Worm (Caenorhabditis elegans) whole organism, mixed stage, embryonic: ENCODE measurements around the gene Y69H2.7.

ENCODE experiments used
- blmp-1 ChIP-seq: fragments of 150-350 bp; optimal IDR thresholded peaks from 2 replicates; lab custom pipeline; 2014; ENCODE audit warnings: missing biosample characterization, missing genetic modification characterization
- ceh-39 ChIP-seq: fragments of 150-350 bp; optimal IDR thresholded peaks from 2 replicates; lab custom pipeline; 2014; ENCODE audit warnings: missing biosample characterization, missing genetic modification characterization
- lin-13 ChIP-seq: fragments of 150-350 bp; optimal IDR thresholded peaks from 2 replicates; lab custom pipeline; 2014; ENCODE audit warnings: missing biosample characterization, missing genetic modification characterization
- mab-5 ChIP-seq: fragments of 150-350 bp; optimal IDR thresholded peaks from 2 replicates; lab custom pipeline; 2014; ENCODE audit warnings: missing biosample characterization, missing genetic modification characterization
- nhr-237 ChIP-seq: fragments of 150-350 bp; optimal IDR thresholded peaks from 2 replicates; lab custom pipeline; 2014; ENCODE audit warnings: missing biosample characterization, missing genetic modification characterization
- nhr-76 ChIP-seq: sonication (generic microtip); optimal IDR thresholded peaks from 2 replicates; lab custom pipeline; 2017; ENCODE audit warnings: missing biosample characterization, missing genetic modification characterization
- pha-4 ChIP-seq: fragments of 150-350 bp; optimal IDR thresholded peaks from 2 replicates; lab custom pipeline; 2018; ENCODE audit warnings: missing biosample characterization, missing genetic modification reagents, missing genetic modification characterization
- snpc-4 ChIP-seq: fragments of 150-350 bp; optimal IDR thresholded peaks from 2 replicates; lab custom pipeline; 2014; ENCODE audit warnings: missing biosample characterization, missing genetic modification characterization
- unc-120 ChIP-seq: sonication (generic microtip); optimal IDR thresholded peaks from 2 replicates; lab custom pipeline; 2017; ENCODE audit warnings: missing genetic modification characterization, missing compliant biosample characterization; ENCODE audit not compliant: poor library complexity, severe bottlenecking
- unc-39 ChIP-seq: fragments of 150-350 bp; optimal IDR thresholded peaks from 2 replicates; lab custom pipeline; 2014; ENCODE audit warnings: missing biosample characterization, missing genetic modification characterization
- unc-62 ChIP-seq: fragments of 150-350 bp; optimal IDR thresholded peaks from 2 replicates; lab custom pipeline; 2014; ENCODE audit warnings: missing biosample characterization, missing genetic modification reagents, missing genetic modification characterization

- TF ChIP-seq unc-62 (no peak), unc-120 (tag; lab: Kevin White, UChicago) (no peak), ceh-39 (tag; lab: Kevin White, UChicago) (no peak), nhr-76 (no peak), nhr-237 (no peak), pha-4 (tag; lab: Kevin White, UChicago) (no peak), lin-13 (tag; lab: Kevin White, UChicago) (no peak), snpc-4 (tag; lab: Kevin White, UChicago) (no peak), mab-5 (tag; lab: Kevin White, UChicago) (no peak), unc-39 (tag; lab: Kevin White, UChicago) (no peak), blmp-1 (no peak)
These were observed 5.7 kb downstream of the Y69H2.7 start for ce11 chrV:18695469-18695868.
